Fruit fly (Drosophila melanogaster) whole organism, pupa: Measurements from ENCODE around the gene CG15056.

Source experiments
- CG15710 ChIP-seq: fragments of 200-800 bp; sonication (Bioruptor generic); optimal IDR thresholded peaks from 2 replicates; lab custom pipeline; 2018; ENCODE audit warnings: missing biosample characterization, mild to moderate bottlenecking, missing genetic modification characterization, moderate library complexity
- CG32121 ChIP-seq: fragments of 200-800 bp; sonication (Bioruptor generic); IDR thresholded peaks from 2 replicates; pipeline ENCODE4 v1.3.6; 2022; ENCODE audit warnings: missing biosample characterization, missing genetic modification characterization
- CG8159 ChIP-seq: fragments of 200-800 bp; sonication (Bioruptor generic); optimal IDR thresholded peaks from 3 replicates; lab custom pipeline; 2018; ENCODE audit warnings: missing biosample characterization, mild to moderate bottlenecking, missing genetic modification characterization, moderate library complexity
- CG9948 ChIP-seq: fragments of 200-800 bp; sonication (Bioruptor generic); optimal IDR thresholded peaks from 2 replicates; lab custom pipeline; 2018; ENCODE audit warnings: missing biosample characterization, mild to moderate bottlenecking, missing genetic modification characterization, moderate library complexity
- EcR ChIP-seq: fragments of 200-800 bp; sonication (Bioruptor generic); optimal IDR thresholded peaks from 3 replicates; lab custom pipeline; 2019; ENCODE audit warnings: missing biosample characterization, missing genetic modification characterization, mild to moderate bottlenecking, moderate library complexity, missing genetic modification reagents

dm6 chrX:18440481-18440880 is 25.3 kb downstream of the CG15056 start, which contains the start of gene CG32548:
- TF ChIP-seq EcR (GFP tag; lab: Kevin White, UChicago) (no peak), CG9948 (tag; lab: Kevin White, UChicago) (no peak), CG8159 (no peak), CG32121 (GFP tag; lab: Robert Waterston, UW) (no peak), CG15710 (no peak)
